Worm (Caenorhabditis elegans) whole organism, mixed stage, embryonic: Measurements from ENCODE around the gene irld-39.

Experiments
- blmp-1 ChIP-seq: fragments of 150-350 bp; optimal IDR thresholded peaks from 2 replicates; lab custom pipeline; 2014; ENCODE audit warnings: missing biosample characterization, missing genetic modification characterization
- elt-1 ChIP-seq: sonication (generic microtip); optimal IDR thresholded peaks from 2 replicates; lab custom pipeline; 2017; ENCODE audit warnings: missing genetic modification characterization, mild to moderate bottlenecking, missing compliant biosample characterization, antibody characterized with exemption, moderate library complexity, borderline replicate concordance; ENCODE audit not compliant: insufficient read depth

- TF ChIP-seq blmp-1 (no peak), elt-1 (tag; lab: Kevin White, UChicago) (no peak)
Observed at ce11 chrIV:16280614-16281013, 47.7 kb downstream of the irld-39 start, which contains the start of gene clec-191.
